Worm (Caenorhabditis elegans) whole organism, L3 larva: ENCODE data around the gene mspn-1.

Experiments used
- ZK546.5 ChIP-seq: sonication (generic microtip); optimal IDR thresholded peaks from 2 replicates; lab custom pipeline; 2017; ENCODE audit warnings: missing biosample characterization, missing genetic modification characterization
- ceh-16 ChIP-seq: sonication (generic microtip); optimal IDR thresholded peaks from 2 replicates; lab custom pipeline; 2017; ENCODE audit warnings: missing biosample characterization, missing genetic modification characterization
- ceh-82 ChIP-seq: fragments of 150-350 bp; optimal IDR thresholded peaks from 2 replicates; lab custom pipeline; 2014; ENCODE audit warnings: missing biosample characterization, missing genetic modification characterization
- egl-5 ChIP-seq: fragments of 150-350 bp; optimal IDR thresholded peaks from 2 replicates; lab custom pipeline; 2017; ENCODE audit warnings: missing biosample characterization, missing genetic modification reagents, missing genetic modification characterization, inconsistent platforms
- fos-1 ChIP-seq: fragments of 150-350 bp; optimal IDR thresholded peaks from 2 replicates; lab custom pipeline; 2014; ENCODE audit warnings: missing biosample characterization, missing genetic modification characterization
- lin-15B ChIP-seq: fragments of 150-350 bp; optimal IDR thresholded peaks from 2 replicates; lab custom pipeline; 2014; ENCODE audit warnings: missing biosample characterization, missing genetic modification characterization
- nhr-23 ChIP-seq: fragments of 150-350 bp; optimal IDR thresholded peaks from 2 replicates; lab custom pipeline; 2014; ENCODE audit warnings: missing biosample characterization, missing genetic modification reagents, missing genetic modification characterization
- nhr-237 ChIP-seq: fragments of 150-350 bp; optimal IDR thresholded peaks from 2 replicates; lab custom pipeline; 2014; ENCODE audit warnings: missing biosample characterization, missing genetic modification characterization
- nhr-25 ChIP-seq: sonication (generic microtip); optimal IDR thresholded peaks from 2 replicates; lab custom pipeline; 2017; ENCODE audit warnings: missing biosample characterization, missing genetic modification characterization
- nhr-76 ChIP-seq: fragments of 150-350 bp; sonication (generic microtip); optimal IDR thresholded peaks from 5 replicates; lab custom pipeline; 2014; ENCODE audit warnings: missing biosample characterization, missing genetic modification characterization
- skn-1 ChIP-seq: fragments of 150-350 bp; optimal IDR thresholded peaks from 2 replicates; lab custom pipeline; 2014; ENCODE audit warnings: missing biosample characterization, missing genetic modification characterization
- snpc-4 ChIP-seq: fragments of 150-350 bp; optimal IDR thresholded peaks from 2 replicates; lab custom pipeline; 2014; ENCODE audit warnings: missing biosample characterization, missing genetic modification characterization
- ztf-11 ChIP-seq: fragments of 150-350 bp; optimal IDR thresholded peaks from 2 replicates; lab custom pipeline; 2014; ENCODE audit warnings: missing biosample characterization, missing genetic modification characterization
- ztf-4 ChIP-seq: fragments of 150-350 bp; optimal IDR thresholded peaks from 2 replicates; lab custom pipeline; 2014; ENCODE audit warnings: missing biosample characterization, missing genetic modification characterization

DNA sequence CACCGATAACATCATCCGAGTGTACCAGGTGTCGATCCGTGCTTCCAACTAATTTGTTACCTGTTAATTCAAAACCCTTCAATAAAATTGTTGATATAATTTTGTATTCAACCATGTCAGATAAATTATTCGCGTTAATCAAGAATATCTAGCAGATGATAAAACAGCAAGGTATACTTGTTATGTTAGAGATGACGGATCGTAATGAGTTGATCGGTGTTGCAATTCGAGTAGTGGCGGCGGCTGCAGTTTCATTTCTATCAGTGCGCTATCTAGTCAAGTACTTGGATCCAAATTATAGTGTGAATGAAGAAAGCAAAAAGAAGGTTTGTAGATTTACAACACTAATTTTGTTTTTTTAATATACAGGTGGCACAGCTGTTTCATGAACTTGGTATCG is at the start of gene mspn-1:
- TF ChIP-seq skn-1 (tag; lab: Kevin White, UChicago), result no peak
- TF ChIP-seq snpc-4 (tag; lab: Kevin White, UChicago), result no peak
- no peak for TF ChIP-seq ceh-16 (tag; lab: Kevin White, UChicago)
- TF ChIP-seq ceh-82 (tag; lab: Kevin White, UChicago), result no peak
- TF ChIP-seq fos-1 (tag; lab: Kevin White, UChicago), result no peak
- no peak for TF ChIP-seq ztf-4 (tag; lab: Kevin White, UChicago)
- no peak for TF ChIP-seq egl-5 (tag; lab: Kevin White, UChicago)
- no peak for TF ChIP-seq nhr-23 (tag; lab: Kevin White, UChicago)
- no peak for TF ChIP-seq nhr-237
- TF ChIP-seq ztf-11 (tag; lab: Kevin White, UChicago), result no peak
- TF ChIP-seq ZK546.5 (tag; lab: Kevin White, UChicago), result no peak
- TF ChIP-seq nhr-25, result no peak
- TF ChIP-seq nhr-76 (tag; lab: Kevin White, UChicago), result no peak
- TF ChIP-seq lin-15B (tag; lab: Kevin White, UChicago), result no peak
